Worm (Caenorhabditis elegans) whole organism, L1 larva: Measurements from ENCODE around the gene R13H4.2.
A peak's percentile ranks its signal among the peaks of the same experiment; 100 is the strongest.

Experiments
- blmp-1 ChIP-seq: fragments of 150-350 bp; optimal IDR thresholded peaks from 2 replicates; lab custom pipeline; 2014; ENCODE audit warnings: missing biosample characterization, missing genetic modification characterization
- ceh-8 ChIP-seq: fragments of 200-800 bp; sonication (Bioruptor generic); optimal IDR thresholded peaks from 2 replicates; lab custom pipeline; 2018; ENCODE audit warnings: mild to moderate bottlenecking, missing genetic modification characterization, moderate library complexity, missing compliant biosample characterization
- ceh-82 ChIP-seq, 3 experiments: fragments of 150-350 bp in 1 of 3; sonication (generic microtip) in 2 of 3; optimal IDR thresholded peaks; 2 replicates each; lab custom pipeline; 2014 to 2017; ENCODE audit warnings: missing biosample characterization in 3 of 3, missing genetic modification characterization in 3 of 3
- dsc-1 ChIP-seq: sonication (generic microtip); optimal IDR thresholded peaks from 2 replicates; lab custom pipeline; 2016; ENCODE audit warnings: mild to moderate bottlenecking, missing genetic modification characterization, missing compliant biosample characterization
- lin-14 ChIP-seq: fragments of 200-800 bp; sonication (Bioruptor generic); optimal IDR thresholded peaks from 2 replicates; lab custom pipeline; 2018; ENCODE audit warnings: mild to moderate bottlenecking, missing genetic modification characterization, moderate library complexity, missing compliant biosample characterization
- nhr-237 ChIP-seq: fragments of 150-350 bp; optimal IDR thresholded peaks from 2 replicates; lab custom pipeline; 2014; ENCODE audit warnings: missing biosample characterization, missing genetic modification characterization
- nhr-77 ChIP-seq: fragments of 150-350 bp; optimal IDR thresholded peaks from 2 replicates; lab custom pipeline; 2014; ENCODE audit warnings: missing biosample characterization, missing genetic modification characterization
- pax-3 ChIP-seq: fragments of 200-800 bp; sonication (Bioruptor generic); optimal IDR thresholded peaks from 2 replicates; lab custom pipeline; 2018; ENCODE audit warnings: mild to moderate bottlenecking, missing genetic modification characterization, moderate library complexity, missing compliant biosample characterization
- pqm-1 ChIP-seq: sonication (generic microtip); optimal IDR thresholded peaks from 3 replicates; lab custom pipeline; 2017; ENCODE audit warnings: missing biosample characterization, missing genetic modification characterization
- snu-23 ChIP-seq: sonication (generic microtip); optimal IDR thresholded peaks from 2 replicates; lab custom pipeline; 2016; ENCODE audit warnings: missing genetic modification characterization, missing compliant biosample characterization
- unc-62 ChIP-seq: fragments of 150-350 bp; optimal IDR thresholded peaks from 2 replicates; lab custom pipeline; 2014; ENCODE audit warnings: missing biosample characterization, missing genetic modification reagents, missing genetic modification characterization
- zag-1 ChIP-seq: fragments of 150-350 bp; optimal IDR thresholded peaks from 2 replicates; lab custom pipeline; 2014; ENCODE audit warnings: missing biosample characterization, missing genetic modification characterization
- ztf-4 ChIP-seq: fragments of 150-350 bp; optimal IDR thresholded peaks from 2 replicates; lab custom pipeline; 2014; ENCODE audit warnings: missing biosample characterization, missing genetic modification characterization

DNA sequence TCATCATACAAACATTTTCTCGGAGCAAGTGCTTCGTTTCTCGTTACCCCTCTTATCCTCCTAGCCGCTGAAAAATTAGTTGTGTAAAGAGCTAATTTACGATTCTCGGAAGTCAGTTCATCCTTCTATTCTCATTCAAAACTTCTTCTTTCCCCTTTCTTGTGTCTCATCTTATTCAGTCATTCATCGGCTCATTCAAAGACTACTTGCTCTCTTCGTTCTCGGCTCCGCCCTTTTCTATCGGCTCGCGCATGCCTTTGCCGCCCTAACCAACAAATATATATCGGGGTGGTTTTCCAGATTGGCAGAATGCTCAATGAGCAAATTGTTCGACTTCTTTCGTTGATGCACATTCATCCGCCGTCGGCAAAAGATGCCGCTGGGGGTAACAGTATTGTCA lies 24.2 kb downstream of the R13H4.2 start, which contains the start of gene R13H4.5:
- TF ChIP-seq nhr-237 (tag; lab: Kevin White, UChicago) (no peak), ztf-4 (tag; lab: Kevin White, UChicago) (no peak), snu-23 (no peak), lin-14 (GFP tag; lab: Kevin White, UChicago) (peak; percentile 50), ceh-8 (GFP tag; lab: Kevin White, UChicago) (no peak), pax-3 (no peak), blmp-1 (tag; lab: Kevin White, UChicago) (no peak), zag-1 (tag; lab: Kevin White, UChicago) (no peak), pqm-1 (tag; lab: Kevin White, UChicago) (no peak), unc-62 (no peak), dsc-1 (tag; lab: Kevin White, UChicago) (peak; percentile 4), nhr-77 (no peak), ceh-82 (tag; optimal IDR thresholded peaks at IDR 0.05; lab: Kevin White, UChicago) (no peak)
